Worm (Caenorhabditis elegans) whole organism, L1 larva: ENCODE data around the gene K02H11.9.

Source experiments
- C04F5.9 ChIP-seq: sonication (generic microtip); optimal IDR thresholded peaks from 2 replicates; lab custom pipeline; 2016; ENCODE audit warnings: missing genetic modification characterization, missing compliant biosample characterization
- C16A3.4 ChIP-seq: fragments of 150-350 bp; optimal IDR thresholded peaks from 2 replicates; lab custom pipeline; 2014; ENCODE audit warnings: missing biosample characterization, missing genetic modification characterization
- F16B12.6 ChIP-seq: fragments of 150-350 bp; optimal IDR thresholded peaks from 2 replicates; lab custom pipeline; 2014; ENCODE audit warnings: missing biosample characterization, missing genetic modification characterization
- aha-1 ChIP-seq: fragments of 150-350 bp; optimal IDR thresholded peaks from 2 replicates; lab custom pipeline; 2014; ENCODE audit warnings: missing biosample characterization, missing genetic modification characterization
- ama-1 ChIP-seq: fragments of 150-350 bp; optimal IDR thresholded peaks from 2 replicates; lab custom pipeline; 2014
- blmp-1 ChIP-seq: fragments of 150-350 bp; optimal IDR thresholded peaks from 2 replicates; lab custom pipeline; 2014; ENCODE audit warnings: missing biosample characterization, missing genetic modification characterization
- ceh-63 ChIP-seq: fragments of 200-800 bp; sonication (Bioruptor generic); optimal IDR thresholded peaks from 2 replicates; lab custom pipeline; 2018; ENCODE audit warnings: mild to moderate bottlenecking, missing genetic modification characterization, missing compliant biosample characterization
- ceh-8 ChIP-seq: fragments of 200-800 bp; sonication (Bioruptor generic); optimal IDR thresholded peaks from 2 replicates; lab custom pipeline; 2018; ENCODE audit warnings: mild to moderate bottlenecking, missing genetic modification characterization, moderate library complexity, missing compliant biosample characterization
- ceh-90 ChIP-seq: sonication (generic microtip); optimal IDR thresholded peaks from 2 replicates; lab custom pipeline; 2016; ENCODE audit warnings: missing genetic modification characterization, missing compliant biosample characterization
- ces-1 ChIP-seq: fragments of 150-350 bp; optimal IDR thresholded peaks from 2 replicates; lab custom pipeline; 2014; ENCODE audit warnings: missing biosample characterization, missing genetic modification reagents, missing genetic modification characterization
- dpl-1 ChIP-seq, 3 experiments: fragments of 150-350 bp in 2 of 3; sonication (generic microtip) in 1 of 3; optimal IDR thresholded peaks; 2 replicates each; lab custom pipeline; 2014 to 2017; ENCODE audit warnings: missing biosample characterization in 3 of 3, missing genetic modification characterization in 3 of 3, missing genetic modification reagents in 3 of 3
- dsc-1 ChIP-seq: sonication (generic microtip); optimal IDR thresholded peaks from 2 replicates; lab custom pipeline; 2016; ENCODE audit warnings: mild to moderate bottlenecking, missing genetic modification characterization, missing compliant biosample characterization
- efl-1 ChIP-seq, 4 experiments: fragments of 150-350 bp; optimal IDR thresholded peaks in 3 of 4; peaks in 1 of 4; 1 replicate in 1 of 4; 2 replicates in 3 of 4; lab custom pipeline; 2014; ENCODE audit warnings: missing biosample characterization in 2 of 4, missing genetic modification characterization in 2 of 4, missing genetic modification reagents in 2 of 4
- efl-3 ChIP-seq: fragments of 200-800 bp; sonication (Bioruptor generic); optimal IDR thresholded peaks from 2 replicates; lab custom pipeline; 2018; ENCODE audit warnings: mild to moderate bottlenecking, missing genetic modification characterization, missing compliant biosample characterization
- egl-13 ChIP-seq: sonication (generic microtip); optimal IDR thresholded peaks from 2 replicates; lab custom pipeline; 2016; ENCODE audit warnings: missing genotype, missing genetic modification reagents, missing genetic modification characterization, missing compliant biosample characterization
- elt-3 ChIP-seq, 6 experiments: fragments of 150-350 bp in 1 of 6; sonication (generic microtip); optimal IDR thresholded peaks; 2 replicates each; lab custom pipeline; 2017 to 2018; ENCODE audit warnings: missing biosample characterization in 6 of 6, missing genetic modification characterization in 6 of 6, inconsistent platforms in 1 of 6
- fkh-8 ChIP-seq: sonication (generic microtip); optimal IDR thresholded peaks from 2 replicates; lab custom pipeline; 2016; ENCODE audit warnings: mild to moderate bottlenecking, missing genetic modification characterization, missing compliant biosample characterization
- fos-1 ChIP-seq: fragments of 150-350 bp; optimal IDR thresholded peaks from 2 replicates; lab custom pipeline; 2014; ENCODE audit warnings: missing biosample characterization, missing genetic modification characterization
- grh-1 ChIP-seq: fragments of 200-800 bp; sonication (Bioruptor generic); IDR thresholded peaks from 2 replicates; pipeline ENCODE4 v1.3.6; 2022; ENCODE audit warnings: missing genetic modification reagents, missing genetic modification characterization, missing compliant biosample characterization
- isw-1 ChIP-seq: fragments of 200-800 bp; sonication (Bioruptor generic); IDR thresholded peaks from 2 replicates; pipeline ENCODE4 v1.3.6; 2022; ENCODE audit warnings: missing genetic modification characterization, missing compliant biosample characterization
- lin-13 ChIP-seq: fragments of 150-350 bp; optimal IDR thresholded peaks from 2 replicates; lab custom pipeline; 2014; ENCODE audit warnings: missing biosample characterization, missing genetic modification reagents, missing genetic modification characterization
- lin-35 ChIP-seq, 2 experiments: fragments of 150-350 bp; optimal IDR thresholded peaks; 2 replicates each; lab custom pipeline; 2014; ENCODE audit warnings: missing biosample characterization in 2 of 2, missing genetic modification characterization in 2 of 2, missing genetic modification reagents in 2 of 2
- lir-3 ChIP-seq: sonication (generic microtip); optimal IDR thresholded peaks from 2 replicates; lab custom pipeline; 2016; ENCODE audit warnings: mild to moderate bottlenecking, missing genetic modification characterization, moderate library complexity, missing compliant biosample characterization; ENCODE audit not compliant: poor library complexity
- mef-2 ChIP-seq: fragments of 150-350 bp; optimal IDR thresholded peaks from 2 replicates; lab custom pipeline; 2014; ENCODE audit warnings: missing biosample characterization, missing genetic modification characterization
- nhr-11 ChIP-seq: fragments of 150-350 bp; optimal IDR thresholded peaks from 2 replicates; lab custom pipeline; 2014; ENCODE audit warnings: missing biosample characterization, missing genetic modification characterization
- nhr-237 ChIP-seq: fragments of 150-350 bp; optimal IDR thresholded peaks from 2 replicates; lab custom pipeline; 2014; ENCODE audit warnings: missing biosample characterization, missing genetic modification characterization
- nhr-77 ChIP-seq: fragments of 150-350 bp; optimal IDR thresholded peaks from 2 replicates; lab custom pipeline; 2014; ENCODE audit warnings: missing biosample characterization, missing genetic modification characterization
- pqm-1 ChIP-seq: sonication (generic microtip); optimal IDR thresholded peaks from 3 replicates; lab custom pipeline; 2017; ENCODE audit warnings: missing biosample characterization, missing genetic modification characterization
- snpc-4 ChIP-seq: fragments of 150-350 bp; optimal IDR thresholded peaks from 2 replicates; lab custom pipeline; 2014; ENCODE audit warnings: missing biosample characterization, missing genetic modification characterization
- sptf-1 ChIP-seq: fragments of 150-350 bp; optimal IDR thresholded peaks from 2 replicates; lab custom pipeline; 2014; ENCODE audit warnings: missing biosample characterization, missing genetic modification characterization
- swsn-7 ChIP-seq: sonication (generic microtip); optimal IDR thresholded peaks from 2 replicates; lab custom pipeline; 2016; ENCODE audit warnings: missing genetic modification characterization, missing compliant biosample characterization
- tlp-1 ChIP-seq: fragments of 150-350 bp; optimal IDR thresholded peaks from 2 replicates; lab custom pipeline; 2014; ENCODE audit warnings: missing biosample characterization, missing genetic modification characterization
- unc-130 ChIP-seq: fragments of 150-350 bp; optimal IDR thresholded peaks from 2 replicates; lab custom pipeline; 2017; ENCODE audit warnings: missing biosample characterization, missing genetic modification characterization, inconsistent platforms
- unc-62 ChIP-seq: fragments of 150-350 bp; optimal IDR thresholded peaks from 2 replicates; lab custom pipeline; 2014; ENCODE audit warnings: missing biosample characterization, missing genetic modification reagents, missing genetic modification characterization
- unc-86 ChIP-seq: sonication (generic microtip); optimal IDR thresholded peaks from 2 replicates; lab custom pipeline; 2016; ENCODE audit warnings: missing genetic modification characterization, missing compliant biosample characterization
- zip-4 ChIP-seq: fragments of 200-800 bp; sonication (Bioruptor generic); optimal IDR thresholded peaks from 2 replicates; lab custom pipeline; 2018; ENCODE audit warnings: mild to moderate bottlenecking, missing genetic modification characterization, moderate library complexity, missing compliant biosample characterization
- ztf-4 ChIP-seq: fragments of 150-350 bp; optimal IDR thresholded peaks from 2 replicates; lab custom pipeline; 2014; ENCODE audit warnings: missing biosample characterization, missing genetic modification characterization

Gene K02H11.9

ce11 chrV:1538842-1539241 lies 2.0 kb upstream of the K02H11.9 start:
- TF ChIP-seq lin-35 (GFP tag; optimal IDR thresholded peaks at IDR 0.05; lab: Kevin White, UChicago) (no peak), pqm-1 (tag; lab: Kevin White, UChicago) (no peak), dsc-1 (tag; lab: Kevin White, UChicago) (no peak), nhr-237 (tag; lab: Kevin White, UChicago) (no peak), fkh-8 (no peak), C16A3.4 (no peak), ama-1 (lab: Kevin White, UChicago) (no peak), egl-13 (tag; lab: Kevin White, UChicago) (no peak), ces-1 (GFP tag; lab: Kevin White, UChicago) (no peak), fos-1 (no peak), C04F5.9 (tag; lab: Kevin White, UChicago) (no peak), ztf-4 (no peak), ceh-90 (tag; lab: Kevin White, UChicago) (no peak)

ce11 chrV:1534315-1534714 lies 2.6 kb downstream of the K02H11.9 start, which contains the start of gene trx-5:
Gene trx-5 (minus strand): TSS chrV:1534415.
- no peak for TF ChIP-seq unc-130
- TF ChIP-seq swsn-7, result no peak
- no peak for TF ChIP-seq ceh-90 (tag; lab: Kevin White, UChicago)
- no peak for TF ChIP-seq lir-3
- no peak for TF ChIP-seq efl-1 (optimal IDR thresholded peaks at IDR 0.05; lab: Kevin White, UChicago)
- TF ChIP-seq efl-1 (GFP tag; optimal IDR thresholded peaks at IDR 0.05 in 1 of 2; lab: Kevin White, UChicago), result peak in 1 of 2 experiments; percentile 23

DNA sequence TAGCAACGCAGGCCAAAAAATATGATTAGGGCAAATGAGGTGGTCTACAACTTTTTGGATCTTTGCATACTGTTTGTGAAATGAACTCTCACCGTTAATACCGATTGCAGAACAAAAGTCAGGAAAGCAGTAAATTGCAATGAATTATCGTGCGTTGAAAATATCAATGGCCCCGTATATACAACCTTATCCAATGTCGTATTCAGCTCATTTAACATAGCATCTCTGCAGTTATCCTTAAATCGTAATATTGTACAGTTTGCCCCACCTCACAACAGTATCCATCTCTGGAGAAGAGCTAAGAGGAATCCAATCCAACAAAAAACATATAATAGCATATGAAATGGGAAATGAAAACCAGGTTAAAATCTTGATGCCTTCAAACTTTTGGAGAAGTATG lies 4.4 kb downstream of the K02H11.9 start:
- TF ChIP-seq ceh-63 (GFP tag; lab: Kevin White, UChicago), result no peak
- TF ChIP-seq ces-1 (GFP tag; lab: Kevin White, UChicago), result no peak
- TF ChIP-seq dsc-1 (tag; lab: Kevin White, UChicago), result no peak
- TF ChIP-seq nhr-11 (tag; lab: Kevin White, UChicago), result no peak
- no peak for TF ChIP-seq unc-86 (tag; lab: Kevin White, UChicago)
- no peak for TF ChIP-seq isw-1 (GFP tag; lab: Robert Waterston, UW)
- no peak for TF ChIP-seq sptf-1
- TF ChIP-seq F16B12.6 (tag; lab: Kevin White, UChicago), result no peak
- no peak for TF ChIP-seq swsn-7
- TF ChIP-seq ceh-8 (GFP tag; lab: Kevin White, UChicago), result no peak
- no peak for TF ChIP-seq snpc-4 (tag; lab: Kevin White, UChicago)
- no peak for TF ChIP-seq mef-2 (tag; lab: Kevin White, UChicago)
- no peak for TF ChIP-seq blmp-1
- TF ChIP-seq nhr-77 (tag; lab: Kevin White, UChicago), result no peak
- TF ChIP-seq efl-3, result no peak
- TF ChIP-seq elt-3 (tag; optimal IDR thresholded peaks at IDR 0.05; lab: Kevin White, UChicago), result no peak

ce11 chrV:1531159-1531558 lies 5.7 kb downstream of the K02H11.9 start, which contains the start of gene K02H11.4:
Gene K02H11.4 (minus strand): TSS chrV:1531259.
- no peak for TF ChIP-seq snpc-4 (tag; lab: Kevin White, UChicago)
- TF ChIP-seq dpl-1 (GFP tag; optimal IDR thresholded peaks at IDR 0.05; lab: Kevin White, UChicago), result no peak
- TF ChIP-seq unc-130, result no peak
- TF ChIP-seq grh-1 (GFP tag; lab: Robert Waterston, UW), result no peak
- no peak for TF ChIP-seq zip-4 (GFP tag; lab: Kevin White, UChicago)
- no peak for TF ChIP-seq tlp-1 (tag; lab: Kevin White, UChicago)
- TF ChIP-seq aha-1, result no peak
- no peak for TF ChIP-seq lin-35 (GFP tag; optimal IDR thresholded peaks at IDR 0.05; lab: Kevin White, UChicago)
- TF ChIP-seq ztf-4, result no peak
- TF ChIP-seq ceh-63 (GFP tag; lab: Kevin White, UChicago), result no peak
- TF ChIP-seq unc-62, result no peak
- TF ChIP-seq lin-13, result no peak
- TF ChIP-seq dsc-1 (tag; lab: Kevin White, UChicago), result no peak
- TF ChIP-seq, all 84 proteins: peak for 0
